Worm (Caenorhabditis elegans) whole organism, L4/young adult: ENCODE data around the gene srh-15.

ENCODE experiments used
- W03F9.2 ChIP-seq: fragments of 150-350 bp; optimal IDR thresholded peaks from 2 replicates; lab custom pipeline; 2014; ENCODE audit warnings: missing biosample characterization, missing genetic modification characterization
- dao-5 ChIP-seq: sonication (generic microtip); optimal IDR thresholded peaks from 2 replicates; lab custom pipeline; 2016; ENCODE audit warnings: missing genotype, missing genetic modification characterization, moderate library complexity, missing compliant biosample characterization
- him-1 ChIP-seq: sonication (generic microtip); optimal IDR thresholded peaks from 2 replicates; lab custom pipeline; 2016; ENCODE audit warnings: missing genotype, missing genetic modification reagents, missing genetic modification characterization, missing compliant biosample characterization

Gene srh-15

DNA sequence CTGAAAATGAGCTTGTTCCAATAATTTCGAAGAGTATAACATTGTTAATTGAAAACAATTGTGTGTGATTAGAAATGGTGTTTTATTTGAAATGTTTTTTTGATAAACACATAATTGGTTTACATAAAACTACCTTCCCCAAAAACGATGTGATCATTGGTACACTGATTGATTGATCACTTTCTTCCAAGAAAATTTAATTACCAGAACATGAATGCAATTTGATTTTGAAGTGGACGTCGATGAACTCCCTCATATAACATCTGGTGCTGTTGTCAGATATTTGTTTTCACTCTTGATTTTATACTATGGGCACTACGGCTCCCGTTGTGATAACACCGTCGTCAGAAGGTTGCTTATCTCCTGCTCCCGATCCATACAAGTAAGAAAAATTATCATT lies at the start of gene srh-15:
TSS of gene srh-15 (plus strand) at position 301 of the 400 bp plus-strand sequence.
- no peak for TF ChIP-seq dao-5 (tag; lab: Kevin White, UChicago)
- no peak for TF ChIP-seq him-1 (tag; lab: Kevin White, UChicago)
- no peak for TF ChIP-seq W03F9.2 (tag; lab: Kevin White, UChicago)

DNA sequence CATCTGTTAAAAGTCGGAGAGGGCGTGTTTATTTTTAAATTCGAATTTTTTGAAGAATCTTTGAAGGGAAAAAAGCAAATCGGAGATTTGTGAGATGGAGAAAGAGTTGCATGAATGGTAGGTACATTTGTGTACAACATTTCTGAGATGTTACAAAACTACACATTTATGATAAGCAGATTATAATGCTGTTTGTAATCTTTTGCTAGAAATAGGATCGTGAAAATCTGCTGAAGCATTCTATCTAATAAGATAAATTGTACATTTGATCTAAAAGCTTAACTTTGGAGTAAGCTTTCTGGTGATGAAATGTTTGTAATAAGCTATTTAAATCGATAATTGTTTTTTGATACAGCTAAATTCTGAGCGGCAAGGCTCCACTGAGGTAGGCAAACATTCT lies 48.5 kb upstream of the srh-15 start:
- TF ChIP-seq dao-5 (tag; lab: Kevin White, UChicago) = no peak
- TF ChIP-seq W03F9.2 (tag; lab: Kevin White, UChicago) = no peak
- TF ChIP-seq him-1 (tag; lab: Kevin White, UChicago) = no peak

ce11 chrV:13273302-13273701 lies 47.5 kb upstream of the srh-15 start:
- no peak for TF ChIP-seq W03F9.2 (tag; lab: Kevin White, UChicago)
- no peak for TF ChIP-seq him-1 (tag; lab: Kevin White, UChicago)
- no peak for TF ChIP-seq dao-5 (tag; lab: Kevin White, UChicago)

DNA sequence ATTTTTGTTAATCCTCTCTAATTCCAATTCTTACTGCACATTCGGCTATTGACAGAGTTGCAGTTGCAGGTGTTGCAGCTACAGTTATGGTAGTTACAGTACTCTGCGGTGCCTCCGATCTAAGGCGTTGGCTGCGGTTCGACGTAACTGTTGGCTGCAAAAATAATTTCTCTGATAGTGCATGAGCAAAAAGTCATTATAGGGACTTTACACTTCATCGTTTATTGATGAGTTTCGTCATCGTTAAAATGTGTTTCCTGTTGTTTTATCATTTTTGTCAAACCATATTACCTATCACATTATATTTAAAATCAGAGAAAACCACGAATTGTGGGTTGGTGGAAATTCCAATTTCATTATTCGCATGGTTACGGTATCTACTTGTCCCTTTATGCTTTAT lies 46.2 kb upstream of the srh-15 start:
- TF ChIP-seq W03F9.2 (tag; lab: Kevin White, UChicago) (no peak), him-1 (tag; lab: Kevin White, UChicago) (no peak), dao-5 (tag; lab: Kevin White, UChicago) (no peak)

ce11 chrV:13275959-13276358 lies 44.8 kb upstream of the srh-15 start, which contains the start of gene F32F2.4:
F32F2.4 (plus strand) TSS chrV:13276259.
- TF ChIP-seq dao-5 (tag; lab: Kevin White, UChicago) = no peak
- TF ChIP-seq him-1 (tag; lab: Kevin White, UChicago) = no peak
- TF ChIP-seq W03F9.2 (tag; lab: Kevin White, UChicago) = no peak

DNA sequence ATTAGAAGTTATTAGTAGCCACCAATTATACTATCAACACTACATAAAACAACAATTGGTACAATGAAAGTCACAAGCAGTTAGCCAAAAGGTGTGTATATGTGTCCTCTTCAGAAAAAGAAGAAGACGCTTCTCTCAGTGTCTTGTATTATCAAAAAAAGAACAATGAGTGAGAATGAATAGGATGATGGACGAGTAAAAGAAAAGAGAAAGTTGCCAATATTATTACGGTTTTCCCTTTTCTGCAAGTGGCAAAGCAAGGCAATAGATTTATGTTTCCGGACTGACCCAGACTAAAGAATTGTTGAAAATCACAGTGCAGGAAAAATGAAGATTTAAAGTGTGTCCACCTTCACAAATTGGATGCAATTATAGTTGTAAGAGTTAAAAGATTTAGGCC lies 40.4 kb upstream of the srh-15 start:
- TF ChIP-seq dao-5 (tag; lab: Kevin White, UChicago) (no peak), him-1 (tag; lab: Kevin White, UChicago) (no peak), W03F9.2 (tag; lab: Kevin White, UChicago) (no peak)

- no peak for TF ChIP-seq W03F9.2 (tag; lab: Kevin White, UChicago)
- no peak for TF ChIP-seq him-1 (tag; lab: Kevin White, UChicago)
- TF ChIP-seq dao-5 (tag; lab: Kevin White, UChicago) = no peak
Measured at ce11 chrV:13282958-13283357, 37.8 kb upstream of the srh-15 start.

DNA sequence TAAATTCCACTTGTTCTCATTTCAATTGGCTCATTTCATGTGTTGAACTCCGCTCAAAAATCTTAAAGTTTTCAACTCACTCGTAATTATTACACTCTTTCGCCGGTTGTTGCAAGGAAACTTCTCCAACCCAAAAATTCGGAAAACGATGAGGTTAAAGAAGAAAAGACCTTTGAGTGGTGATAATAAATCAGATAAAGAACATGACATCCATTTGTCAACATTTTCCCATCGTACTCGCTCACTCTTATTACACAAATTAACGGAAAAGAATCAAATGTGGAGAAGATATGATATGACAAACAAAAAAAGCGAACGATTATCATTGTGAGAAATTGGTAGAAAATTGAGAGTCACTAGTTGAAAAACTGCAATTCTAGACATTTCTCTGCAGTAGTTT lies 35.5 kb upstream of the srh-15 start:
- TF ChIP-seq W03F9.2 (tag; lab: Kevin White, UChicago) = no peak
- TF ChIP-seq dao-5 (tag; lab: Kevin White, UChicago) = no peak
- no peak for TF ChIP-seq him-1 (tag; lab: Kevin White, UChicago)

DNA sequence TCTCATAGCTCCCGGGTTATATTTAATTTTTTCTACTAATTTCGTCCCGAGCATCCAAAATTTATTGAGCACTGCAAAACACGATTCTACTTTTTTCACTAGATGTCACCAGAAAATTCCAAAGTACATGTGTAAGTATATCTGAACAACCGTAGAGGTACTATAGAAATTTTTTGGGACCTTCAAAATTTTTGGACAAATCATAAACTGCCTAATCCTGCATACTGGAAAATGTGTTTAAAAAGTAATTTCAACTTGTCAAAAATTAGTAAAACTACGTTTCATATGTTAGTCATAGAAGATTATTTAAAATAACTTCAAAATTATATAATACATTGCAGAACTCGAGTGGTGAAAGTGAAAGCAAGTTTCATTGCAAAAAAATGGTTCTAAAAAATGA lies 34.3 kb upstream of the srh-15 start:
- TF ChIP-seq W03F9.2 (tag; lab: Kevin White, UChicago) = no peak
- no peak for TF ChIP-seq dao-5 (tag; lab: Kevin White, UChicago)
- no peak for TF ChIP-seq him-1 (tag; lab: Kevin White, UChicago)

ce11 chrV:13288881-13289280 lies 31.9 kb upstream of the srh-15 start:
- TF ChIP-seq him-1 (tag; lab: Kevin White, UChicago) = no peak
- no peak for TF ChIP-seq W03F9.2 (tag; lab: Kevin White, UChicago)
- TF ChIP-seq dao-5 (tag; lab: Kevin White, UChicago) = no peak

ce11 chrV:13294507-13294906 lies 26.3 kb upstream of the srh-15 start:
- no peak for TF ChIP-seq dao-5 (tag; lab: Kevin White, UChicago)
- TF ChIP-seq W03F9.2 (tag; lab: Kevin White, UChicago) = no peak
- TF ChIP-seq him-1 (tag; lab: Kevin White, UChicago) = no peak

- TF ChIP-seq W03F9.2 (tag; lab: Kevin White, UChicago) (no peak), dao-5 (tag; lab: Kevin White, UChicago) (no peak), him-1 (tag; lab: Kevin White, UChicago) (no peak)
Measured at ce11 chrV:13295859-13296258, 24.9 kb upstream of the srh-15 start, which contains the start of gene uig-1. uig-1 (minus strand) TSS chrV:13295978.

DNA sequence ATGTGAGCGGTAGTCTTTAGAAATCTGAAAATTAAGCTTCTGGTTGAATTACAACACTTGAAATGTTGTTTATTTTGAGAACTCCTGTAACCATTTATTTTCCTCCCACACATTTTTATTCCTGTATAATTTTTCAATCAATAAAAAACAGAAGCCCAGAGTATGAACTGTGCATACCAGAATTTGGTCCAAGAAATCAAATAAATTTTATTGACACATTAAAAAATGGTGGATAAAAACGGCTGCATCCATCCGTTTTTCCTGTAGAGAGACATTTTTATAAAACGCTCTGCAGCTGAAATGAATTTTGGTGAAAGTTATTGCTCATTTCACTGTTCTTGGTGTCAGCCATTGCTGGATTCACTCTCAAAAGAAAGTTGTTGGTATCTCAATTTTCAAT lies 23.6 kb upstream of the srh-15 start, which contains the start of gene C26E1.1:
TSS of gene C26E1.1 (plus strand) at position 301 of the 400 bp plus-strand sequence.
- TF ChIP-seq him-1 (tag; lab: Kevin White, UChicago) (no peak), W03F9.2 (tag; lab: Kevin White, UChicago) (no peak), dao-5 (tag; lab: Kevin White, UChicago) (no peak)

DNA sequence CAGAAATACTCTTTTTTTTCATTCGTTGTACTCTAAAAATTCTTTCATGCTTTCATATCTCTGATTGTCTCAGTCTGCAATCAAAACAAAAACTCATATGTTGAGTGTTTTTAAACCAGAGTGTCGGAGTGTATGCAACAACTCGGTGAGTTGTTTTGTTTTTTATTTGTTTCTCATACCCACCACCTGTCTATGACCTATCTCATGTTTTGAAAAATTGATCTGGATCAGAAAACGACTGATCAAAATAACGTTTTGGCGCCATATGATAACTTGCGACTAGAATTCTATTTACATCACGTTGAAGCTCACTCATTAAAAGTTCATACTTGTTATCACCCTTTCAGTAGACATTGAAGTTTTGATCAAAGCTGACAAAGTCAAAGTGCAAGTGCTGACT lies 22.1 kb upstream of the srh-15 start:
- no peak for TF ChIP-seq dao-5 (tag; lab: Kevin White, UChicago)
